Fruit fly (Drosophila melanogaster): ENCODE data around the gene Sid.

Gene Sid

DNA sequence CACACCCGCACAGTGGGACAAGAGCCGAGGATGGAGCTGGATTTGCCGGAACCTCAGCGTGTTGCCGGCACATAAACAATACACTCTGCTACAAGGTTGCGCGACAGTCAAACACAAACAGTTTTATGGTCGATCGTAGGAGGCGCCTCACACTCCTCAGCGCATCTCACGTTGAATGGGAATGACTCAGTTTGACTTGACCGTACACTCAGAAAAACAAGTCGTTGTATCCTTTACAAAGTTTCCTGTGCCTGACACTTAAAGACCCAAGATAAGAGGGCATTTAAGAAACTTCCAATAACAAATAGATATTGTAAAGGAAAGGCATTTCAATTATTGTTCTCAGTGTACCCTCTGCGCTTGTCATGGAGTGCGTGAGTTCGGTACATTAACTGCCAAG lies 38.8 kb upstream of the Sid start (continued):
- TF ChIP-seq mam (GFP tag; optimal IDR thresholded peaks at IDR 0.05) = peak; percentile 46
- TF ChIP-seq BEAF-32 (GFP tag; optimal IDR thresholded peaks at IDR 0.05) = no peak
- peak; percentile 5 for TF ChIP-seq Myb (GFP tag; optimal IDR thresholded peaks at IDR 0.05)
- no peak for TF ChIP-seq Trl (optimal IDR thresholded peaks at IDR 0.05)
- peak; percentile 55 for TF ChIP-seq Trl (GFP tag; optimal IDR thresholded peaks at IDR 0.05)
- peak; percentile 39 for TF ChIP-seq CG15011 (GFP tag; optimal IDR thresholded peaks at IDR 0.05)
- TF ChIP-seq nerfin-1 (tag; optimal IDR thresholded peaks at IDR 0.05) = peak; percentile 28
- TF ChIP-seq emc (GFP tag; optimal IDR thresholded peaks at IDR 0.05) = no peak
- peak; percentile 34; the same call in 1 of the 2 replicates for TF ChIP-seq slbo (GFP tag; IDR thresholded peaks at IDR 0.05)
- TF ChIP-seq nmo (GFP tag; optimal IDR thresholded peaks at IDR 0.05) = peak; percentile 54
- TF ChIP-seq ftz-f1 (GFP tag; optimal IDR thresholded peaks at IDR 0.05) = no peak
- TF ChIP-seq fd64A (GFP tag; optimal IDR thresholded peaks at IDR 0.05) = no peak
- no peak for TF ChIP-seq Hr39 (optimal IDR thresholded peaks at IDR 0.05)
- no peak for TF ChIP-seq dimm (GFP tag; IDR thresholded peaks at IDR 0.05)
- TF ChIP-seq CG32532 (GFP tag; IDR thresholded peaks at IDR 0.05) = peak; percentile 61
- TF ChIP-seq CG2202 (tag; optimal IDR thresholded peaks at IDR 0.05) = no peak
- no peak for TF ChIP-seq gce (GFP tag; IDR thresholded peaks at IDR 0.05)
- no peak for TF ChIP-seq CG6175 (GFP tag; IDR thresholded peaks at IDR 0.05)
- TF ChIP-seq Fer1 (GFP tag; optimal IDR thresholded peaks at IDR 0.05) = peak; percentile 27
- no peak for TF ChIP-seq dm (GFP tag; optimal IDR thresholded peaks at IDR 0.05)
- peak; percentile 52 for TF ChIP-seq CG8388 (GFP tag; optimal IDR thresholded peaks at IDR 0.05)
- TF ChIP-seq tna (GFP tag; IDR thresholded peaks at IDR 0.05; ENCODE audit: partially characterized antibody) = no peak
- TF ChIP-seq CG30403 (GFP tag; optimal IDR thresholded peaks at IDR 0.05) = peak; percentile 60
- TF ChIP-seq fd3F (GFP tag; optimal IDR thresholded peaks at IDR 0.05) = no peak
- TF ChIP-seq wek (GFP tag; optimal IDR thresholded peaks at IDR 0.05) = no peak
- TF ChIP-seq CG13624 (GFP tag; optimal IDR thresholded peaks at IDR 0.05) = peak; percentile 12
- peak; percentile 50 for TF ChIP-seq CG14441 (GFP tag; IDR thresholded peaks at IDR 0.05)
- TF ChIP-seq Fer3 (tag; optimal IDR thresholded peaks at IDR 0.05) = peak; percentile 50
- peak; percentile 39 for TF ChIP-seq org-1 (GFP tag; optimal IDR thresholded peaks at IDR 0.05)
- TF ChIP-seq disco-r (GFP tag; optimal IDR thresholded peaks at IDR 0.05) = peak; percentile 24
- peak; percentile 53 for TF ChIP-seq CG2120 (GFP tag; optimal IDR thresholded peaks at IDR 0.05)
- no peak for TF ChIP-seq cg (GFP tag; optimal IDR thresholded peaks at IDR 0.05)
- TF ChIP-seq amos (GFP tag; IDR thresholded peaks at IDR 0.05; ENCODE audit: partially characterized antibody) = no peak
- no peak for TF ChIP-seq NC2α (GFP tag; optimal IDR thresholded peaks at IDR 0.05)
- TF ChIP-seq gfzf (GFP tag; optimal IDR thresholded peaks at IDR 0.05) = no peak
- TF ChIP-seq Abd-B (GFP tag; optimal IDR thresholded peaks at IDR 0.05) = peak; percentile 39
- no peak for TF ChIP-seq CG33557 (GFP tag; optimal IDR thresholded peaks at IDR 0.05)
- TF ChIP-seq Aef1 (GFP tag; IDR thresholded peaks at IDR 0.05) = peak; percentile 61
- TF ChIP-seq CG3847 (GFP tag; IDR thresholded peaks at IDR 0.05) = peak; percentile 32; the same call in 1 of the 2 replicates
- TF ChIP-seq CG17361 (GFP tag; IDR thresholded peaks at IDR 0.05) = peak; percentile 49; the same call in 2 of the 3 replicates
- TF ChIP-seq CG1647 (GFP tag; optimal IDR thresholded peaks at IDR 0.05) = peak; percentile 3
- TF ChIP-seq mld (GFP tag; IDR thresholded peaks at IDR 0.05; ENCODE audit: partially characterized antibody) = no peak
- 0 out of 2 replicates have a peak, but pooled peaks have one; percentile 20 for TF ChIP-seq CG11696 (GFP tag; IDR thresholded peaks at IDR 0.05)
- peak; percentile 46 for TF ChIP-seq lmd (GFP tag; IDR thresholded peaks at IDR 0.05)
- peak; percentile 15 for TF ChIP-seq CG12104 (GFP tag; optimal IDR thresholded peaks at IDR 0.05)
- no peak for TF ChIP-seq ab (GFP tag; optimal IDR thresholded peaks at IDR 0.05)
- TF ChIP-seq zfh2 (GFP tag; optimal IDR thresholded peaks at IDR 0.05) = peak; percentile 16
- peak; percentile 44 for TF ChIP-seq CG10267 (tag; optimal IDR thresholded peaks at IDR 0.05)
- TF ChIP-seq fru (optimal IDR thresholded peaks at IDR 0.05) = no peak
- no peak for TF ChIP-seq CG4730 (GFP tag; IDR thresholded peaks at IDR 0.05)
- TF ChIP-seq br (optimal IDR thresholded peaks at IDR 0.05) = no peak
- TF ChIP-seq CG9437 (GFP tag; optimal IDR thresholded peaks at IDR 0.05) = no peak
- peak; percentile 19; the same call in 1 of the 2 replicates for TF ChIP-seq E2f1 (GFP tag; IDR thresholded peaks at IDR 0.05)
